Fruit fly (Drosophila melanogaster) S2 (cell line): Measurements from ENCODE around the gene CG12075.

Experiments used
- CG8478 ChIP-seq: fragments of >200 bp; optimal IDR thresholded peaks from 2 replicates; lab custom pipeline; 2018
- CTCF ChIP-seq, 2 experiments: fragments of >200 bp; optimal IDR thresholded peaks; 2 replicates each; lab custom pipeline; 2018

The CG12075 gene

dm6 chrX:8837892-8838373 is at the start of gene CG12075:
Gene CG12075, plus strand, starts transcription at chrX:8838323.
- TF ChIP-seq CTCF (optimal IDR thresholded peaks at IDR 0.05; lab: Kevin White, UChicago) (peak; percentile 42 to 61), CG8478 (no peak)

DNA sequence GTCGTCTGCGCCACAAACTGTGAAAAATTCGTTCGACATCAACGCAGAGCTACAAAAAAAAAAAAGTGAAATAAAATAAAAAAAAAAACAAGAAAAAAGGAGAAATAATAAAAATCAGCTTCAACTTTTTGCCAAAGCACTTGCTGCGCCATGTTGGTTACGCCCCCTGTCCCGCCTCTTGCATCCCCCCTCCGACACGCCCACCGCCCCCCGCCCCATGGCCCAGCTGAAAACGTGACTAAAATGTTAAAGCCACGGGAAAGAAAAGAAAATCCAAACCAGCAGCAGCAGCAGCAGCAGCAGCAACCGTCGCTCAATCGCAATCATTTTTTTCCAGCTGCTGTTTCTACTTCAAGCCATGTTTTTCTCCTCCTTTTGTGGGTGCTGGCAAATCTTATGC is 45.2 kb upstream of the CG12075 start:
- TF ChIP-seq CTCF (optimal IDR thresholded peaks at IDR 0.05; lab: Kevin White, UChicago): no peak
- TF ChIP-seq CG8478: no peak

DNA sequence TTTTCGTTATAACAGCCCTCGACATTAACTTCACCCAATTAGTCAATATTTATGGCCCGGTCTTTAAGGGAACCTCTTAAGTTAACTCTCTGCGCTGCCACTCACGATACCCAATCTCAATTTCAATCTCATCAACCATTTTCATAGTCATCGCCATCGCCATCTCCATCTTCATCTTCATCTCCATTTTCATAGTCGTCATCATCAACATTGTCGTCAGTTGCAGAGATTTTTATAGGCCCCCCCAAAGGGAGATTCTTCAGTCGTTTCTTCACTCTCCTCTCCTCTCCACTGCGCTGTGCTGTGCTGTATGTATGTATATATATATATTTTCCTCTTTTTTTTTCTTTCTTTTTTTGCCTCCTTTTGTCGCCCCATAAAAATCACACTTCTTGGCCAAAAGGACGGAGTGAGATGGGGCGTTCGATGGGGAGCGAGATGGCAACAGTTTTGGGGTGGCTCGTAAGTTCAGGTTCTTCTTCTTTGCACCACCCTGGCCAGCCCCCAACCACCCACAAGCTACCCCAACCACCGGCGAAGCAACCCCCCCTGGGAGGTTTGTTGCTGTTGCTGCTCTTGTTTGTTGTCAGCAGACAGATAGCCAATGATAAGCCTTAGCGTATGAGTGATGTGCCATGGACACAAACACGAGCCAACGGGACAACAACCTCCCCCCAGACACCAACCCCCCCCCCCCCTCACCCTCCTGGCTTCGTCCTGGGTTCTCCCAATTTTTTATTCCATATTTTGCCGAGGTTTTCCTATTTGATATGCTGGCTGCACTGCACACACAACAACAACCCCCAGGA is 42.5 kb upstream of the CG12075 start:
- no peak for TF ChIP-seq CG8478

DNA sequence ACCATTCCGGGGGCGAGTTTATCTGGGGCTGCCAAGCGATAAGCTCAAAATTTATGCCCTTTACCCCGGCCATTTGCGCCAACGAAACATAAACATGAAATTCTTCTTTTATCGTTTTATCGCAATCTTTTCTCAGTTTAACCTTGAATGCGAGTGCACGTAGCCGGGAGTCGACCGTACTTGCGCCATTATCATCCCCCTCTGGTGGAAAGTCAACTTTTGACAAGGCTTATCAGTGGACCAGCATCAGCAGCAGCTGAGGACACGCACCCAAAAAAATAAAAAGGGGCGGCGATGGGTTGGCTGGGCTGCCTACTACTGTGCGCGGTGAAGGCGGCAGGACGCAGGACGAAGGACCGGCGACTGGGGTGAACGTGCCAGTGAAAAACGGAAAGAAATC is 39.8 kb upstream of the CG12075 start:
- TF ChIP-seq CTCF (optimal IDR thresholded peaks at IDR 0.05; lab: Kevin White, UChicago): no peak
- no peak for TF ChIP-seq CG8478

- TF ChIP-seq CG8478: no peak
- no peak for TF ChIP-seq CTCF (optimal IDR thresholded peaks at IDR 0.05; lab: Kevin White, UChicago)
Observed at dm6 chrX:8800235-8800771, 37.8 kb upstream of the CG12075 start.

DNA sequence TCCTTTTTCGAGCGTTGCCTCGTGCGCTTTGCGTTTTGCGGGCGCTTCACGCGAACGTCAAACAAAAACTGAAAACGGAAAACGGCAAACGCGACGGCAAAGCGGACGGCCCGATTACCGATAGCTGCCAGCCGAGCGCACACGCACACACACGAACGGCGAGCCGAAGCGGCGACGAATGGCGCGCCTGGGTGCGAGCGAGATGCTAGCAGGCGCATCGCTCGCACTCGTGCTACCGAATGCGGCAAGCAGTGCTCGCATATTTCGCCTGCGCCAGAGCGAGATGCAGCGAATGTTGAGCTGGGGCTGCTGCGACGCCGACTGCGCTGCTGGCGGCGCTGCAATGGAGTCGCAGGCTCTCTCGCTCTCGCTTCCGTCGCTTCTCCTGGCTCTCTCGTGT is 32.4 kb upstream of the CG12075 start, which contains the start of gene Lim1:
Gene Lim1 (minus strand): TSS at position 76 of the 400 bp plus-strand sequence.
- TF ChIP-seq CTCF (optimal IDR thresholded peaks at IDR 0.05; lab: Kevin White, UChicago) (peak; percentile 52 to 71), CG8478 (no peak)

dm6 chrX:8806561-8807190 is 31.4 kb upstream of the CG12075 start:
- TF ChIP-seq CG8478 (no peak), CTCF (optimal IDR thresholded peaks at IDR 0.05; lab: Kevin White, UChicago) (peak in 1 of 2 experiments; percentile 15)

DNA sequence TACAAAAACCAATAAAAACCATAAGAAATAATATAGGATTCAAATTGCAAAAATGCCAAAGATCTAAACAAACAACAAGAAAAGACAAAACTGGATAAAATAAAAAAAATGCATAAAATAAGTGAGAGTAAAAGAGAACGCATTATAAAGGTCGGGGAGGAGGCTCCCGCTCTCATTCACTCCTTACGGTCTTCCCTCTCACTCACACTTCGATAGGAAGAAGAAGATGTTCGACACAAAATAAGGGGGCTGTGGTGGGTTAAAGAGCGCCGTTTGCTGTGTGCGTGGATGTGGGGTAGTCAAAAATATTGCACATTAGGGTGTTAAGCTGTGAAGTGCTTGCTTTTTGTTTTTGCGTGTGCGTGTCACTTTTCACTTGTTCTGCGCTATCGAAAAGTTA is 30.8 kb upstream of the CG12075 start:
- no peak for TF ChIP-seq CTCF (optimal IDR thresholded peaks at IDR 0.05; lab: Kevin White, UChicago)
- TF ChIP-seq CG8478: no peak

dm6 chrX:8822294-8822693 is 15.8 kb upstream of the CG12075 start:
- TF ChIP-seq CG8478 (no peak), CTCF (optimal IDR thresholded peaks at IDR 0.05; lab: Kevin White, UChicago) (no peak)

dm6 chrX:8822868-8823267 is 15.3 kb upstream of the CG12075 start:
- TF ChIP-seq CG8478: no peak
- TF ChIP-seq CTCF (optimal IDR thresholded peaks at IDR 0.05; lab: Kevin White, UChicago): no peak

- no peak for TF ChIP-seq CG8478
- TF ChIP-seq CTCF (optimal IDR thresholded peaks at IDR 0.05; lab: Kevin White, UChicago): no peak
Observed at dm6 chrX:8829396-8829795, 8.7 kb upstream of the CG12075 start.

dm6 chrX:8830087-8830486 is 8.0 kb upstream of the CG12075 start:
- TF ChIP-seq CG8478 (no peak), CTCF (optimal IDR thresholded peaks at IDR 0.05; lab: Kevin White, UChicago) (no peak)

- TF ChIP-seq CTCF (optimal IDR thresholded peaks at IDR 0.05; lab: Kevin White, UChicago) (no peak), CG8478 (no peak)
Observed at dm6 chrX:8831773-8832172, 6.3 kb upstream of the CG12075 start.

DNA sequence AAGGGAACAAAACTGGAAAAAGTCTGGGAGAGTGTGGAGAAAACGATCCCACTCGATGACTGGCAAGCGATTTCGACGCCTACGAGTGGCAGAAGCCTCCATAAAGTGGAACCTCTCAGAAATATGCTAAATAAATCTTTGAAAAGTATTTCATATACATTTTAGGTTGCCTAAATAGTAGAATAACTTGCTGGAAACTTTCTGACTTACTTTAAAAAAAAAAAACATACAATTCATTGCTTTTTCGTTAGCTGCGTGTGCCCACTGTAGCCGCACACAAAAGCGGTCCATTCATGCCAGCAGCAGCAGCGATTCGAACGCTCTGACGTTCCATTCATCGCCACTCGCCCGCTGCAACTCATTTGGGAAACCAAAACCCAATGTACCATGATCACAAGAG is 3.0 kb upstream of the CG12075 start:
- TF ChIP-seq CTCF (optimal IDR thresholded peaks at IDR 0.05; lab: Kevin White, UChicago): no peak
- TF ChIP-seq CG8478: no peak

- TF ChIP-seq CG8478: no peak
- TF ChIP-seq CTCF (optimal IDR thresholded peaks at IDR 0.05; lab: Kevin White, UChicago): no peak
Observed at dm6 chrX:8836566-8836965, 1.6 kb upstream of the CG12075 start.

DNA sequence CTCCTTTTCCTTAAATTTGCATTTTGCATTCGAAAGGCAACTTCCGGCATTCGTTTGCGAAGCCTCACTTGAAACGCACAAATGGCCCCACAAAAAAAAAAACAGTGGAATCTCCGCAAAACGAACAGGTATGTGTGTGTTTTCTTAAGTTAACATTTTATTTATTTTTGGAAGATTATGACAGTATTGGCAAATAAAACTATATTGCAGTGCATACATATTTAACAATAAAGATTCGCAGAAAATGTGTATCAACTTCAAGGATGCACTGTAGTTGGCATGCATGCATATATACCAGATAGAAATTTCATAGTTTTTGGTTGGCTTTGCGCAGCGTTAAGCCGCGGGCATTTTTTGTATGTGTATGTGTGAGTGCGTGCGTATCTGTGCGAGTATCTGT is 939 bp upstream of the CG12075 start:
- TF ChIP-seq CTCF (optimal IDR thresholded peaks at IDR 0.05; lab: Kevin White, UChicago) (no peak), CG8478 (no peak)
